Worm (Caenorhabditis elegans) whole organism, young adult: Measurements from ENCODE around the gene bath-39.
A peak's percentile ranks its signal among the peaks of the same experiment; 100 is the strongest.

Experiments used
- B0336.3 ChIP-seq: fragments of 200-800 bp; sonication (Bioruptor generic); IDR thresholded peaks from 2 replicates; pipeline ENCODE4 v1.3.6; 2022; ENCODE audit warnings: missing genetic modification characterization, missing compliant biosample characterization
- C06A6.2 ChIP-seq: fragments of 200-800 bp; sonication (Bioruptor generic); conservative IDR thresholded peaks from 2 replicates; pipeline ENCODE4 v1.3.6; 2022; ENCODE audit warnings: missing genetic modification characterization, missing compliant biosample characterization
- C17E4.6 ChIP-seq: fragments of 200-800 bp; sonication (Bioruptor generic); IDR thresholded peaks from 2 replicates; pipeline ENCODE4 v1.3.6; 2022; ENCODE audit warnings: missing genetic modification reagents, missing genetic modification characterization, missing compliant biosample characterization
- F22D6.2 ChIP-seq: sonication (generic microtip); optimal IDR thresholded peaks from 2 replicates; lab custom pipeline; 2016; ENCODE audit warnings: mild to moderate bottlenecking, missing genetic modification characterization, missing compliant biosample characterization
- F37B4.10 ChIP-seq: fragments of 200-800 bp; sonication (Bioruptor generic); IDR thresholded peaks from 2 replicates; pipeline ENCODE4 v1.3.6; 2022; ENCODE audit warnings: missing genetic modification characterization, missing compliant biosample characterization
- F52B5.7 ChIP-seq: sonication (generic microtip); optimal IDR thresholded peaks from 2 replicates; lab custom pipeline; 2016; ENCODE audit warnings: mild to moderate bottlenecking, missing genetic modification characterization, missing compliant biosample characterization
- F55B11.4 ChIP-seq: sonication (generic microtip); optimal IDR thresholded peaks from 2 replicates; lab custom pipeline; 2016; ENCODE audit warnings: missing compliant biosample characterization, missing genetic modification characterization, borderline replicate concordance; ENCODE audit not compliant: insufficient read depth
- F57A8.1 ChIP-seq: fragments of 200-800 bp; sonication (Bioruptor generic); optimal IDR thresholded peaks from 2 replicates; lab custom pipeline; 2018; ENCODE audit warnings: mild to moderate bottlenecking, missing genetic modification characterization, moderate library complexity, missing compliant biosample characterization
- T26A5.8 ChIP-seq: sonication (generic microtip); optimal IDR thresholded peaks from 2 replicates; lab custom pipeline; 2016; ENCODE audit warnings: missing genetic modification characterization, missing compliant biosample characterization
- Y53F4B.3 ChIP-seq: fragments of 200-800 bp; sonication (Bioruptor generic); IDR thresholded peaks from 2 replicates; pipeline ENCODE4 v1.3.6; 2022; ENCODE audit warnings: missing genetic modification reagents, missing genetic modification characterization, missing compliant biosample characterization
- Y67H2A.10 ChIP-seq: fragments of 200-800 bp; sonication (Bioruptor generic); conservative IDR thresholded peaks from 2 replicates; pipeline ENCODE4 v1.3.6; 2022; ENCODE audit warnings: missing genetic modification reagents, missing genetic modification characterization, missing compliant biosample characterization
- ama-1 ChIP-seq, 3 experiments: fragments of 150-350 bp in 1 of 3; sonication (generic microtip) in 2 of 3; optimal IDR thresholded peaks; 2 replicates each; lab custom pipeline; 2014 to 2018; ENCODE audit warnings: missing biosample characterization in 2 of 3, missing genetic modification characterization in 2 of 3, missing genetic modification reagents in 2 of 3
- aptf-3 ChIP-seq: fragments of 200-800 bp; sonication (Bioruptor generic); IDR thresholded peaks from 2 replicates; pipeline ENCODE4 v1.3.6; 2022; ENCODE audit warnings: missing genetic modification characterization, missing compliant biosample characterization
- atf-7 ChIP-seq: sonication (generic microtip); optimal IDR thresholded peaks from 2 replicates; lab custom pipeline; 2017; ENCODE audit warnings: mild to moderate bottlenecking, missing genetic modification characterization, missing compliant biosample characterization
- attf-5 ChIP-seq: fragments of 200-800 bp; sonication (Bioruptor generic); optimal IDR thresholded peaks from 2 replicates; lab custom pipeline; 2018; ENCODE audit warnings: mild to moderate bottlenecking, missing genetic modification characterization, missing compliant biosample characterization
- cebp-1 ChIP-seq, 2 experiments: fragments of 200-800 bp in 1 of 2; sonication (Bioruptor generic) in 1 of 2; sonication (generic microtip) in 1 of 2; IDR thresholded peaks in 1 of 2; optimal IDR thresholded peaks in 1 of 2; 2 replicates each; pipeline versions ENCODE4 v1.3.6 to Lab custom; 2017 to 2022; ENCODE audit warnings: missing compliant biosample characterization in 2 of 2, missing genetic modification characterization in 2 of 2, mild to moderate bottlenecking in 1 of 2, missing genetic modification reagents in 1 of 2, moderate library complexity in 1 of 2
- ceh-27 ChIP-seq: fragments of 200-800 bp; sonication (Bioruptor generic); optimal IDR thresholded peaks from 2 replicates; lab custom pipeline; 2018; ENCODE audit warnings: mild to moderate bottlenecking, missing genetic modification characterization, moderate library complexity, missing compliant biosample characterization
- ceh-40 ChIP-seq: fragments of 200-800 bp; sonication (Bioruptor generic); IDR thresholded peaks from 2 replicates; pipeline ENCODE4 v1.3.6; 2022; ENCODE audit warnings: missing genetic modification characterization, missing compliant biosample characterization
- ceh-58 ChIP-seq: fragments of 200-800 bp; sonication (Bioruptor generic); IDR thresholded peaks from 2 replicates; pipeline ENCODE4 v1.3.6; 2022; ENCODE audit warnings: missing genetic modification characterization, missing compliant biosample characterization
- dox-1 ChIP-seq: fragments of 200-800 bp; sonication (Bioruptor generic); IDR thresholded peaks from 2 replicates; pipeline ENCODE4 v1.3.6; 2022; ENCODE audit warnings: missing genetic modification reagents, missing genetic modification characterization, missing compliant biosample characterization
- dpff-1 ChIP-seq: sonication (generic microtip); optimal IDR thresholded peaks from 2 replicates; lab custom pipeline; 2017; ENCODE audit warnings: mild to moderate bottlenecking, missing genetic modification characterization, missing compliant biosample characterization
- dpl-1 ChIP-seq: fragments of 150-350 bp; optimal IDR thresholded peaks from 2 replicates; lab custom pipeline; 2014; ENCODE audit warnings: missing biosample characterization, missing genetic modification reagents, missing genetic modification characterization
- egl-18 ChIP-seq: fragments of 200-800 bp; sonication (Bioruptor generic); IDR thresholded peaks from 2 replicates; pipeline ENCODE4 v1.3.6; 2022; ENCODE audit warnings: missing genetic modification reagents, missing genetic modification characterization, missing compliant biosample characterization
- egl-44 ChIP-seq: fragments of 200-800 bp; sonication (Bioruptor generic); IDR thresholded peaks from 2 replicates; pipeline ENCODE4 v1.3.6; 2022; ENCODE audit warnings: missing genetic modification reagents, missing genetic modification characterization, missing compliant biosample characterization
- egrh-3 ChIP-seq: fragments of 200-800 bp; sonication (Bioruptor generic); IDR thresholded peaks from 2 replicates; pipeline ENCODE4 v1.3.6; 2022; ENCODE audit warnings: missing genetic modification reagents, missing genetic modification characterization, missing compliant biosample characterization
- ets-4 ChIP-seq: fragments of 200-800 bp; sonication (Bioruptor generic); optimal IDR thresholded peaks from 2 replicates; lab custom pipeline; 2018; ENCODE audit warnings: mild to moderate bottlenecking, missing genetic modification characterization, missing compliant biosample characterization
- hlh-26 ChIP-seq: fragments of 200-800 bp; sonication (Bioruptor generic); conservative IDR thresholded peaks from 2 replicates; pipeline ENCODE4 v1.3.6; 2022; ENCODE audit warnings: missing genetic modification reagents, missing genetic modification characterization, missing compliant biosample characterization
- hmg-20 ChIP-seq: fragments of 200-800 bp; sonication (Bioruptor generic); IDR thresholded peaks from 2 replicates; pipeline ENCODE4 v1.3.6; 2022; ENCODE audit warnings: missing genetic modification reagents, missing genetic modification characterization, missing compliant biosample characterization
- hsf-1 ChIP-seq: fragments of 200-800 bp; sonication (Bioruptor generic); IDR thresholded peaks from 2 replicates; pipeline ENCODE4 v1.3.6; 2022; ENCODE audit warnings: missing genetic modification reagents, missing genetic modification characterization, missing compliant biosample characterization
- lsl-1 ChIP-seq: fragments of 200-800 bp; sonication (Bioruptor generic); optimal IDR thresholded peaks from 2 replicates; lab custom pipeline; 2018; ENCODE audit warnings: mild to moderate bottlenecking, missing genetic modification characterization, moderate library complexity, missing compliant biosample characterization
- nfya-1 ChIP-seq: sonication (generic microtip); optimal IDR thresholded peaks from 2 replicates; lab custom pipeline; 2017; ENCODE audit warnings: antibody characterized with exemption, missing compliant biosample characterization, missing genetic modification characterization, borderline replicate concordance; ENCODE audit not compliant: insufficient read depth
- nfyb-1 ChIP-seq: fragments of 200-800 bp; sonication (Bioruptor generic); IDR thresholded peaks from 2 replicates; pipeline ENCODE4 v1.3.6; 2022; ENCODE audit warnings: missing genetic modification reagents, missing genetic modification characterization, missing compliant biosample characterization
- nhr-27 ChIP-seq: fragments of 200-800 bp; sonication (Bioruptor generic); optimal IDR thresholded peaks from 2 replicates; lab custom pipeline; 2018; ENCODE audit warnings: mild to moderate bottlenecking, missing genetic modification characterization, moderate library complexity, missing compliant biosample characterization
- sdz-38 ChIP-seq: sonication (generic microtip); optimal IDR thresholded peaks from 2 replicates; lab custom pipeline; 2016; ENCODE audit warnings: missing genotype, missing genetic modification characterization, missing compliant biosample characterization
- sea-2 ChIP-seq: fragments of 200-800 bp; sonication (Bioruptor generic); IDR thresholded peaks from 2 replicates; pipeline ENCODE4 v1.3.6; 2022; ENCODE audit warnings: missing genetic modification characterization, missing compliant biosample characterization
- snpc-1.1 ChIP-seq: sonication (generic microtip); optimal IDR thresholded peaks from 2 replicates; lab custom pipeline; 2017; ENCODE audit warnings: missing genetic modification characterization, mild to moderate bottlenecking, missing compliant biosample characterization, antibody characterized with exemption, moderate library complexity, missing genotype, missing genetic modification reagents; ENCODE audit not compliant: insufficient read depth
- snpc-1.3 ChIP-seq: sonication (generic microtip); optimal IDR thresholded peaks from 2 replicates; lab custom pipeline; 2017; ENCODE audit warnings: missing genetic modification characterization, mild to moderate bottlenecking, missing compliant biosample characterization, antibody characterized with exemption, moderate library complexity, missing genotype, missing genetic modification reagents; ENCODE audit not compliant: insufficient read depth
- snpc-3.4 ChIP-seq: sonication (generic microtip); optimal IDR thresholded peaks from 2 replicates; lab custom pipeline; 2017; ENCODE audit warnings: missing genetic modification characterization, mild to moderate bottlenecking, missing compliant biosample characterization, antibody characterized with exemption, moderate library complexity, missing genotype, missing genetic modification reagents
- somi-1 ChIP-seq: fragments of 200-800 bp; sonication (Bioruptor generic); optimal IDR thresholded peaks from 2 replicates; lab custom pipeline; 2018; ENCODE audit warnings: mild to moderate bottlenecking, missing genetic modification characterization, missing compliant biosample characterization
- tbp1 ChIP-seq: fragments of 200-800 bp; sonication (Bioruptor generic); optimal IDR thresholded peaks from 2 replicates; lab custom pipeline; 2018; ENCODE audit warnings: mild to moderate bottlenecking, missing genetic modification characterization, missing compliant biosample characterization
- unc-130 ChIP-seq: sonication (generic microtip); optimal IDR thresholded peaks from 2 replicates; lab custom pipeline; 2016; ENCODE audit warnings: missing genetic modification reagents, missing genetic modification characterization, missing compliant biosample characterization
- unc-62 ChIP-seq: fragments of 150-350 bp; optimal IDR thresholded peaks from 2 replicates; lab custom pipeline; 2014; ENCODE audit warnings: missing biosample characterization, missing genetic modification reagents, missing genetic modification characterization
- xnd-1 ChIP-seq: sonication (generic microtip); optimal IDR thresholded peaks from 2 replicates; lab custom pipeline; 2016; ENCODE audit warnings: missing genotype, missing genetic modification reagents, missing genetic modification characterization, missing compliant biosample characterization
- zim-3 ChIP-seq: sonication (generic microtip); optimal IDR thresholded peaks from 2 replicates; lab custom pipeline; 2017; ENCODE audit warnings: mild to moderate bottlenecking, missing genetic modification characterization, moderate library complexity, missing compliant biosample characterization
- ztf-26 ChIP-seq: sonication (generic microtip); optimal IDR thresholded peaks from 2 replicates; lab custom pipeline; 2017; ENCODE audit warnings: missing genetic modification characterization, missing compliant biosample characterization
- ztf-28 ChIP-seq: fragments of 200-800 bp; sonication (Bioruptor generic); IDR thresholded peaks from 2 replicates; pipeline ENCODE4 v1.3.6; 2022; ENCODE audit warnings: missing genetic modification reagents, missing genetic modification characterization, missing compliant biosample characterization

The bath-39 gene

ce11 chrV:13413301-13413700 lies 46.0 kb upstream of the bath-39 start:
- no peak for TF ChIP-seq somi-1 (GFP tag; lab: Kevin White, UChicago)
- TF ChIP-seq attf-5, result no peak
- no peak for TF ChIP-seq Y67H2A.10
- no peak for TF ChIP-seq dpl-1 (GFP tag; lab: Kevin White, UChicago)
- TF ChIP-seq cebp-1 (GFP tag; IDR thresholded peaks at IDR 0.05; lab: Robert Waterston, UW), result no peak
- no peak for TF ChIP-seq cebp-1 (tag; optimal IDR thresholded peaks at IDR 0.05; lab: Kevin White, UChicago)

- TF ChIP-seq nhr-27 (tag; lab: Kevin White, UChicago), result no peak
- no peak for TF ChIP-seq F22D6.2 (tag; lab: Kevin White, UChicago)
- TF ChIP-seq snpc-1.1 (tag; lab: Kevin White, UChicago), result no peak
- TF ChIP-seq hsf-1 (GFP tag; lab: Robert Waterston, UW), result no peak
- no peak for TF ChIP-seq tbp1 (GFP tag; lab: Kevin White, UChicago)
- no peak for TF ChIP-seq sea-2
- TF ChIP-seq ceh-58 (GFP tag; lab: Robert Waterston, UW), result no peak
- TF ChIP-seq F52B5.7 (tag; lab: Kevin White, UChicago), result no peak
- no peak for TF ChIP-seq zim-3 (tag; lab: Kevin White, UChicago)
- TF ChIP-seq T26A5.8 (tag; lab: Kevin White, UChicago), result no peak
- no peak for TF ChIP-seq dox-1 (GFP tag; lab: Robert Waterston, UW)
- TF ChIP-seq F55B11.4 (tag; lab: Kevin White, UChicago), result no peak
- TF ChIP-seq F57A8.1 (GFP tag; lab: Kevin White, UChicago), result no peak
- TF ChIP-seq snpc-1.3 (tag; lab: Kevin White, UChicago), result no peak
- no peak for TF ChIP-seq C17E4.6 (GFP tag; lab: Robert Waterston, UW)
- no peak for TF ChIP-seq ceh-27 (GFP tag; lab: Kevin White, UChicago)
- no peak for TF ChIP-seq ceh-40 (GFP tag; lab: Robert Waterston, UW)
- no peak for TF ChIP-seq snpc-3.4
- TF ChIP-seq unc-130 (GFP tag; lab: Kevin White, UChicago), result no peak
Measured at ce11 chrV:13414585-13414984, 44.7 kb upstream of the bath-39 start, which contains the start of gene cut-2. Gene cut-2, plus strand, starts transcription at chrV:13414949.

ce11 chrV:13415462-13415861 lies 43.8 kb upstream of the bath-39 start:
- no peak for TF ChIP-seq egl-44 (GFP tag; lab: Robert Waterston, UW)
- no peak for TF ChIP-seq ets-4 (GFP tag; lab: Kevin White, UChicago)
- TF ChIP-seq F37B4.10 (GFP tag; lab: Robert Waterston, UW), result no peak
- no peak for TF ChIP-seq xnd-1
- no peak for TF ChIP-seq atf-7 (tag; lab: Kevin White, UChicago)
- TF ChIP-seq ceh-27 (GFP tag; lab: Kevin White, UChicago), result no peak
- no peak for TF ChIP-seq Y53F4B.3 (GFP tag; lab: Robert Waterston, UW)
- no peak for TF ChIP-seq ama-1 (optimal IDR thresholded peaks at IDR 0.05; lab: Kevin White, UChicago)
- TF ChIP-seq ama-1 (GFP tag; optimal IDR thresholded peaks at IDR 0.05; lab: Kevin White, UChicago), result no peak
- TF ChIP-seq ztf-28 (GFP tag; lab: Robert Waterston, UW), result 0 out of 2 replicates have a peak, but pooled peaks have one; percentile 26
- no peak for TF ChIP-seq ztf-26 (tag; lab: Kevin White, UChicago)
- TF ChIP-seq nfya-1 (tag; lab: Kevin White, UChicago), result no peak
- peak; percentile 98 for TF ChIP-seq egrh-3 (GFP tag; lab: Robert Waterston, UW)
- TF ChIP-seq unc-62 (GFP tag; lab: Kevin White, UChicago), result no peak
- TF ChIP-seq hlh-26 (GFP tag; lab: Robert Waterston, UW), result 0 out of 2 replicates have a peak, but pooled peaks have one; percentile 42
- no peak for TF ChIP-seq lsl-1 (GFP tag; lab: Kevin White, UChicago)
- no peak for TF ChIP-seq dpff-1
- TF ChIP-seq nfyb-1, result 0 out of 2 replicates have a peak, but pooled peaks have one; percentile 48
- no peak for TF ChIP-seq egl-18 (GFP tag; lab: Robert Waterston, UW)
- no peak for TF ChIP-seq hmg-20 (GFP tag; lab: Robert Waterston, UW)
- no peak for TF ChIP-seq C06A6.2 (GFP tag; lab: Robert Waterston, UW)
- no peak for TF ChIP-seq sdz-38
- TF ChIP-seq somi-1 (GFP tag; lab: Kevin White, UChicago), result peak; percentile 38
- no peak for TF ChIP-seq B0336.3 (GFP tag; lab: Robert Waterston, UW)
- TF ChIP-seq aptf-3 (GFP tag; lab: Robert Waterston, UW), result 0 out of 2 replicates have a peak, but pooled peaks have one; percentile 45
